Worm (Caenorhabditis elegans) whole organism, L2 larva: ENCODE data around the gene F01G10.4.

Source experiments
- R02D3.7 ChIP-seq: fragments of 150-350 bp; optimal IDR thresholded peaks from 2 replicates; lab custom pipeline; 2014; ENCODE audit warnings: missing biosample characterization, missing genetic modification characterization
- aly-2 ChIP-seq: fragments of 150-350 bp; optimal IDR thresholded peaks from 2 replicates; lab custom pipeline; 2014; ENCODE audit warnings: missing biosample characterization, missing genetic modification characterization
- ceh-82 ChIP-seq: fragments of 150-350 bp; optimal IDR thresholded peaks from 2 replicates; lab custom pipeline; 2014; ENCODE audit warnings: missing biosample characterization, missing genetic modification characterization
- egl-27 ChIP-seq: sonication (generic microtip); optimal IDR thresholded peaks from 3 replicates; lab custom pipeline; 2017; ENCODE audit warnings: missing biosample characterization, missing genetic modification reagents, missing genetic modification characterization
- lsy-2 ChIP-seq, 2 experiments: fragments of 150-350 bp in 1 of 2; sonication (generic microtip) in 1 of 2; optimal IDR thresholded peaks; 2 replicates each; lab custom pipeline; 2014 to 2017; ENCODE audit warnings: missing biosample characterization in 2 of 2, missing genetic modification characterization in 2 of 2
- mab-5 ChIP-seq: fragments of 150-350 bp; optimal IDR thresholded peaks from 2 replicates; lab custom pipeline; 2014; ENCODE audit warnings: missing biosample characterization, missing genetic modification characterization
- nhr-11 ChIP-seq: fragments of 150-350 bp; optimal IDR thresholded peaks from 2 replicates; lab custom pipeline; 2014; ENCODE audit warnings: missing biosample characterization, missing genetic modification characterization
- nhr-77 ChIP-seq: fragments of 150-350 bp; optimal IDR thresholded peaks from 2 replicates; lab custom pipeline; 2014; ENCODE audit warnings: missing biosample characterization, missing genetic modification characterization
- snpc-4 ChIP-seq: fragments of 150-350 bp; optimal IDR thresholded peaks from 2 replicates; lab custom pipeline; 2014; ENCODE audit warnings: missing biosample characterization, missing genetic modification characterization
- ztf-1 ChIP-seq: fragments of 200-800 bp; sonication (Bioruptor generic); conservative IDR thresholded peaks from 2 replicates; pipeline ENCODE4 v1.3.6; 2022; ENCODE audit warnings: missing genetic modification characterization, missing compliant biosample characterization

- TF ChIP-seq nhr-11 (tag; lab: Kevin White, UChicago) (no peak), lsy-2 (tag; optimal IDR thresholded peaks at IDR 0.05; lab: Kevin White, UChicago) (no peak), R02D3.7 (tag; lab: Kevin White, UChicago) (no peak), aly-2 (tag; lab: Kevin White, UChicago) (no peak), nhr-77 (tag; lab: Kevin White, UChicago) (no peak), egl-27 (no peak), snpc-4 (tag; lab: Kevin White, UChicago) (no peak), ztf-1 (GFP tag; lab: Robert Waterston, UW) (no peak), mab-5 (tag; lab: Kevin White, UChicago) (no peak), ceh-82 (tag; lab: Kevin White, UChicago) (no peak)
Measured at ce11 chrIV:10250577-10251075, 18.3 kb upstream of the F01G10.4 start, which contains the start of gene daf-14.
